Worm (Caenorhabditis elegans) whole organism, early embryonic: ENCODE results near the gene sru-22.
"Not testable (repeated sequence)": the region's sequence is repeated elsewhere in the genome, so short reads cannot be mapped to it uniquely, and the experiment has no call there.

ENCODE experiments used
- B0310.2 ChIP-seq: sonication (generic microtip); optimal IDR thresholded peaks from 2 replicates; lab custom pipeline; 2016; ENCODE audit warnings: mild to moderate bottlenecking, missing genetic modification characterization, missing compliant biosample characterization
- F13C5.2 ChIP-seq: sonication (generic microtip); optimal IDR thresholded peaks from 2 replicates; lab custom pipeline; 2017; ENCODE audit warnings: mild to moderate bottlenecking, missing genetic modification characterization, inconsistent platforms, missing compliant biosample characterization
- aly-1 ChIP-seq: sonication (generic microtip); optimal IDR thresholded peaks from 2 replicates; lab custom pipeline; 2016; ENCODE audit warnings: missing genetic modification characterization, missing compliant biosample characterization
- ama-1 ChIP-seq: fragments of 150-350 bp; optimal IDR thresholded peaks from 2 replicates; lab custom pipeline; 2014
- ceh-13 ChIP-seq: fragments of 200-800 bp; sonication (Bioruptor generic); optimal IDR thresholded peaks from 2 replicates; lab custom pipeline; 2018; ENCODE audit warnings: mild to moderate bottlenecking, missing genetic modification characterization, missing compliant biosample characterization
- ceh-36 ChIP-seq: sonication (generic microtip); optimal IDR thresholded peaks from 2 replicates; lab custom pipeline; 2016; ENCODE audit warnings: missing genetic modification characterization, inconsistent platforms, missing compliant biosample characterization
- ets-7 ChIP-seq: sonication (generic microtip); optimal IDR thresholded peaks from 2 replicates; lab custom pipeline; 2016; ENCODE audit warnings: missing genotype, missing genetic modification characterization, missing compliant biosample characterization
- flt-1 ChIP-seq: fragments of 200-800 bp; sonication (Bioruptor generic); IDR thresholded peaks from 2 replicates; pipeline ENCODE4 v1.3.6; 2022; ENCODE audit warnings: missing genetic modification characterization, missing compliant biosample characterization
- hmbx-1 ChIP-seq: sonication (generic microtip); optimal IDR thresholded peaks from 2 replicates; lab custom pipeline; 2016; ENCODE audit warnings: mild to moderate bottlenecking, missing genetic modification characterization, missing compliant biosample characterization
- hmg-4 ChIP-seq: fragments of 200-800 bp; sonication (Bioruptor generic); optimal IDR thresholded peaks from 2 replicates; lab custom pipeline; 2018; ENCODE audit warnings: mild to moderate bottlenecking, missing genetic modification characterization, missing compliant biosample characterization
- hnd-1 ChIP-seq: sonication (generic microtip); optimal IDR thresholded peaks from 2 replicates; lab custom pipeline; 2016; ENCODE audit warnings: missing genetic modification characterization, missing compliant biosample characterization
- pes-1 ChIP-seq: fragments of 200-800 bp; sonication (Bioruptor generic); IDR thresholded peaks from 2 replicates; pipeline ENCODE4 v1.3.6; 2022; ENCODE audit warnings: missing genetic modification reagents, missing genetic modification characterization, missing compliant biosample characterization
- scrt-1 ChIP-seq: fragments of 200-800 bp; sonication (Bioruptor generic); IDR thresholded peaks from 2 replicates; pipeline ENCODE4 v1.3.6; 2022; ENCODE audit warnings: missing genetic modification characterization, missing compliant biosample characterization
- sea-1 ChIP-seq: fragments of 200-800 bp; sonication (Bioruptor generic); conservative IDR thresholded peaks from 2 replicates; pipeline ENCODE4 v1.3.6; 2022; ENCODE audit warnings: missing genetic modification characterization, missing compliant biosample characterization
- tbx-11 ChIP-seq: fragments of 200-800 bp; sonication (Bioruptor generic); IDR thresholded peaks from 2 replicates; pipeline ENCODE4 v1.3.6; 2022; ENCODE audit warnings: missing genetic modification characterization, missing compliant biosample characterization
- tbx-37 ChIP-seq: fragments of 200-800 bp; sonication (Bioruptor generic); conservative IDR thresholded peaks from 2 replicates; pipeline ENCODE4 v1.3.6; 2022; ENCODE audit warnings: missing genetic modification reagents, missing genetic modification characterization, missing compliant biosample characterization
- tra-4 ChIP-seq: sonication (generic microtip); optimal IDR thresholded peaks from 2 replicates; lab custom pipeline; 2017; ENCODE audit warnings: missing genetic modification characterization, missing compliant biosample characterization

sru-22 gene

ce11 chrV:15929882-15930281 is 44.9 kb downstream of the sru-22 start, which contains the start of gene srbc-77:
TSS of gene srbc-77 (plus strand) at chrV:15930182.
- not testable (repeated sequence) for TF ChIP-seq hmbx-1 (tag; lab: Kevin White, UChicago); ama-1 (lab: Kevin White, UChicago); hmg-4 (GFP tag; lab: Kevin White, UChicago)

- TF ChIP-seq scrt-1 (no peak), ceh-13 (no peak), tbx-11 (GFP tag; lab: Robert Waterston, UW) (no peak), hmg-4 (GFP tag; lab: Kevin White, UChicago) (no peak), aly-1 (tag; lab: Kevin White, UChicago) (no peak), pes-1 (GFP tag; lab: Robert Waterston, UW) (no peak), sea-1 (no peak), ets-7 (tag; lab: Kevin White, UChicago) (no peak), ama-1 (lab: Kevin White, UChicago) (no peak)
These were observed 46.4 kb downstream of the sru-22 start, which contains the start of gene pzf-1 for ce11 chrV:15928325-15928724. TSS of gene pzf-1 (minus strand) at chrV:15928425.

- no peak for TF ChIP-seq hmg-4 (GFP tag; lab: Kevin White, UChicago)
- TF ChIP-seq tbx-11 (GFP tag; lab: Robert Waterston, UW): no peak
- TF ChIP-seq hnd-1: no peak
- no peak for TF ChIP-seq tbx-37 (GFP tag; lab: Robert Waterston, UW)
- no peak for TF ChIP-seq hmbx-1 (tag; lab: Kevin White, UChicago)
- TF ChIP-seq scrt-1: no peak
- TF ChIP-seq pes-1 (GFP tag; lab: Robert Waterston, UW): no peak
- TF ChIP-seq ama-1 (lab: Kevin White, UChicago): no peak
- TF ChIP-seq sea-1: no peak
- TF ChIP-seq ets-7 (tag; lab: Kevin White, UChicago): no peak
- TF ChIP-seq F13C5.2: no peak
- no peak for TF ChIP-seq B0310.2 (tag; lab: Kevin White, UChicago)
- TF ChIP-seq ceh-36 (tag; lab: Kevin White, UChicago): no peak
- TF ChIP-seq ceh-13: no peak
- TF ChIP-seq tra-4 (tag; lab: Kevin White, UChicago): no peak
- no peak for TF ChIP-seq aly-1 (tag; lab: Kevin White, UChicago)
- no peak for TF ChIP-seq flt-1 (GFP tag; lab: Robert Waterston, UW)
These were observed 50.4 kb downstream of the sru-22 start, which contains the start of gene nhr-108 for ce11 chrV:15924307-15924706. TSS of gene nhr-108 (minus strand) at chrV:15924472.

ce11 chrV:15922979-15923378 is 51.8 kb downstream of the sru-22 start, which contains the start of gene F35E8.13:
TSS of gene F35E8.13 (plus strand) at chrV:15923279.
- TF ChIP-seq hmg-4 (GFP tag; lab: Kevin White, UChicago) (no peak), tbx-11 (GFP tag; lab: Robert Waterston, UW) (no peak), ceh-36 (tag; lab: Kevin White, UChicago) (no peak), ama-1 (lab: Kevin White, UChicago) (no peak), flt-1 (GFP tag; lab: Robert Waterston, UW) (no peak), scrt-1 (no peak), pes-1 (GFP tag; lab: Robert Waterston, UW) (no peak), tbx-37 (GFP tag; lab: Robert Waterston, UW) (no peak), aly-1 (tag; lab: Kevin White, UChicago) (no peak), hnd-1 (no peak), hmbx-1 (tag; lab: Kevin White, UChicago) (no peak), ets-7 (tag; lab: Kevin White, UChicago) (no peak), F13C5.2 (no peak), sea-1 (no peak), B0310.2 (tag; lab: Kevin White, UChicago) (no peak)
